Fruit fly (Drosophila melanogaster) Kc167 (cell line): ENCODE data around the gene ND-B18.

Experiments
- Myc ChIP-seq: fragments of >200 bp; optimal IDR thresholded peaks from 2 replicates; lab custom pipeline; 2017; ENCODE audit warnings: missing external identifiers
- Sin3A ChIP-seq: fragments of >200 bp; optimal IDR thresholded peaks from 2 replicates; lab custom pipeline; 2018; ENCODE audit warnings: missing external identifiers
- h ChIP-seq: fragments of >200 bp; optimal IDR thresholded peaks from 3 replicates; lab custom pipeline; 2018; ENCODE audit warnings: missing external identifiers
- insv ChIP-seq: fragments of >200 bp; optimal IDR thresholded peaks from 3 replicates; lab custom pipeline; 2018; ENCODE audit warnings: missing external identifiers
- psq ChIP-seq: fragments of >200 bp; optimal IDR thresholded peaks from 2 replicates; lab custom pipeline; 2017; ENCODE audit warnings: missing external identifiers
- ttk ChIP-seq: sonication (Bioruptor generic); optimal IDR thresholded peaks from 2 replicates; lab custom pipeline; 2017; ENCODE audit warnings: missing external identifiers

ND-B18 gene

DNA sequence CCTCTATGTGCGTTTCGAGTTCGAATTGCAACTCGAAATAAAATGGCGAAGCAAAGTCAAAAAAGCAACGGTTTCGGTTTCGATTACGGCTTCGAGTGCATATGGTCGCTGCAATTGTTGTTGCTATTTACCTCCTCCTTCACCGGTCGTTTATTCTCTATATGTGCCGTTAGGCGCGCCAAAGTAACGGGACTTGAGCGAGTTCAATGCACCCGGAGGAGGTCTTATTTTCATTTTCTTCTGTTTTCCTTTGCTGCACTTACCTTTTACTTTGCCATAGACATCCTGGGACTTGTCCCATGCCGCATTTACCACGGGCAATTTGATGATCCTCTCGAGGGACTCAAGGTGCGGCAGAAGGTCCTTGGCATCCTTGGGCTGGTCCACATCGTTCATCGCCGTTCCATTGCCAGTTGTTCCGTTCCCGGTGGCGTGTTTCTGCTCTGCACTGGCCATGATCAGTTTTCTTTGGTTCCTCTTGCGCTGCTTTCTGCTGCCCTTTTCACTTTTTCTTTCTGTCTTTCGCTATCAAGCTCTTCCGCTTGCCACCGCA, 12.0 kb downstream of the ND-B18 start:
- TF ChIP-seq Sin3A (lab: Kevin White, UChicago) (no peak), ttk (lab: Kevin White, UChicago) (no peak), insv (lab: Kevin White, UChicago) (no peak), psq (no peak), Myc (lab: Kevin White, UChicago) (no peak), h (lab: Kevin White, UChicago) (no peak)

DNA sequence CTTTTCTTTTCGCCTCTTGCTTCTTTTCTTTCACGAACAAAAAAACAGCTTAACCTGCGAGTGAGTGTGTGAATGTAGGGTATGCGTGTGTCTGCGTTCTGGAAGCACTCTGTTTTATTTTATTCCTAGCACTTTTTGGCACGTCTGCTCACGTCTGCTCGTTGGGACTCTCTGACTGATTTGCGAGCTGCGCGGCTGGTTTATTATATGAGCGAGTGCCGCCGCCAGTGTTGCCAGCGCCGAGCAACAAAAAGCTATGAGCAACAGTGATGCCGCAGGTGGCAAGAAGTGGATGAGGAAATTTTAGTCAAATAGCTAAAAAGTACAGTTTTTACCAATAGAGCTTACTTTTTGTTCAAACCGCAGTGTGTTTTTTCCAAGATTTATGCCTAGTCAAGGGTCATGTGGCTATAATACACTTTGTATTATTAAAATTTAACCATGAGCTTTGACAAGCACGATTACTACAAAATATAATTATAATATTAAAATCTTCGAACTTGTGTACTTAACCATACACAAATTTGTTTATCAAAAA, 12.6 kb downstream of the ND-B18 start, which contains the start of gene Lsd-2:
TSS of gene Lsd-2 (minus strand) at position 183 of the 538 bp plus-strand sequence.
- no peak for TF ChIP-seq Sin3A (lab: Kevin White, UChicago)
- TF ChIP-seq insv (lab: Kevin White, UChicago) = no peak
- no peak for TF ChIP-seq h (lab: Kevin White, UChicago)
- no peak for TF ChIP-seq psq
- TF ChIP-seq Myc (lab: Kevin White, UChicago) = no peak
- no peak for TF ChIP-seq ttk (lab: Kevin White, UChicago)

DNA sequence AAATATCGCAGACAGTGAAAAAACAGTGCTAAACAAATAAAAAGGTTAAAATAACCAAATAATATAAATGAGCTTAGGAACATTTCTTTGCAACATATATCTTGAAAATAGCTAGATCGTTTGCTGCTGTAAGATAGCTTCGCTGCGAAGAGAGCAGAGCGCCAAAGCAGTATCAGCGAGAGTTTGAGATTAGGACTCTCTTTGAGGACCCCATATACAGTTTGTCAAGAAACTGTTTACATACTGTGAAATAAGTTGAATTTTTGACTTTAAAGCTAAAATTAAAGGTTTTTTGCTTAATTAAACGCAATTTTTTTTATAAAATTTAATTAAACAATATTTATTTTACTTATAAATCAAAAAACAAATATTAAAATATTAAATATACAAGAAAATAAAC, 13.1 kb downstream of the ND-B18 start:
- TF ChIP-seq h (lab: Kevin White, UChicago) (no peak), Sin3A (lab: Kevin White, UChicago) (no peak), Myc (lab: Kevin White, UChicago) (no peak), insv (lab: Kevin White, UChicago) (no peak), psq (no peak), ttk (lab: Kevin White, UChicago) (no peak)

DNA sequence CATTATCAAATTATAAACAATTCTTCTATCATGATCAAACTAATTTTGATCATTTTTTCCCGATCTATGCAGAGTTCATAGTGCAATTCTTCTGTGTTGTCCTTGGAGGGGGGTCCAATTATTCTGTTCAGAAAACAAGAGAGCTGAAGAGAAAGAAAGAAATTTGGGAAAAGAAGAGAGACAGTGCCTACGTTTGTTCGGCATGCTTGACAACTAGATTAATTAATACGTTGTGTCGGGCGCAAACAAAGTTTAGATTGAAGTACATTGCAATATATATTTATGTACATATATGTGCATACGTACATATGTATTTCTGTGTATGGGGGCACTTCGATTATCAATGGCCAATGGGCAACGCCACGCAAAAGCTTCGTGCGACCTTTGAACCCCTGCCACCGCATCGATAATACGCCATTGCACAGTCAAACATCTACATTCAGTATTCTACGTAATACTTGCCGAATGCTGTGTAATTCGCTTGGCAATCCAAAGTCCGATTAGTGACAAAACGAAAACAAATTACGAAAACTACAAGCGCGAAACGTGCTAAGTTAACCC, 14.1 kb downstream of the ND-B18 start:
- no peak for TF ChIP-seq ttk (lab: Kevin White, UChicago)
- no peak for TF ChIP-seq Sin3A (lab: Kevin White, UChicago)
- TF ChIP-seq insv (lab: Kevin White, UChicago) = no peak
- no peak for TF ChIP-seq psq
- no peak for TF ChIP-seq Myc (lab: Kevin White, UChicago)
- no peak for TF ChIP-seq h (lab: Kevin White, UChicago)

DNA sequence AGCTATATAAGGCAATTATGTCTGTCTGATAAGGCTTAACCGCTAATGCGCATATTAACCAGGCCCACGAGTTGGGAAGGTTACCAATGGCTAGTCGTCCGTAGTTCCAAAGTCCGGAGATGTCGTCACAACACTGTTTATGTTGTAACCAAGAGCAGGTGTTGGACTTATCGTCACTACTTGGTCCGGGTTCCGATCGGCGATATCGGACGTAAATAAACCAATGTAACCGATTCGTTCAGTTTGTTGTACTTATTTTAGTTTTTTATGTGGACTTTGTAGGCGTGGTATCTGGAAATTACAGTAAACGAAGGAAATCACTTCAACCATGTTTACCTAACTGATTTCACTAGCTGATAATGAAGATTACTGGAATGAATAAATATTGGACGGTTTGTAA, 14.9 kb downstream of the ND-B18 start:
- TF ChIP-seq psq (no peak), Myc (lab: Kevin White, UChicago) (no peak), Sin3A (lab: Kevin White, UChicago) (no peak), h (lab: Kevin White, UChicago) (no peak), insv (lab: Kevin White, UChicago) (no peak), ttk (lab: Kevin White, UChicago) (no peak)

DNA sequence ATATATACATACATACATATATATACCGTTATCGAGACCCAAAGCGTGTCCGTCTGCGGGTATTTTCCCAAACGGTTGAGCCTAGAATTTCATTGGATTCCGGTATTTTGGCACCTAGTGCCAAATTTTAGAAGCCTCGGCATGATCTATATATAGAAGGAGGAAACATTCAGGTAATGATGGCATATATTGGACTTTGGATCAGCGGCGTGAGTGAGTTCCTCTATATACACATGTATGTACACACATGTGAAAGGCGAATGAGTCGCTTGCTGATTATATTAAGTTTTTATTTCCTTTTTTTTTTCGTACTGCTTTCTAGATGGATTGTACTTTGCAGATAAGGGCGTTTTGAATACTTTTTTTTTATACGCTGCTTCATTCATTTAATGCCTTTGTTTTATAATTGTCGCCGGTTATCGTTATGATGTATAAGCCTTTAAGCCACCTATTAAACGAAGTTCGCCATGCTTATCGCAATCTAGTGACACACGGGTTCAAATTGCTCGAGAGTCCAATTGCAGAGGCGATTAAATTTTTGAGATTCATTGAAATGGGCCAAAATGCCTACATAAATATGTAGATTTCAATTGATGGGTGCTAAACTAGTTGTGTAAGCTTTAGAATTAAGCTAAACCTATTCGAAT, 15.8 kb downstream of the ND-B18 start:
- TF ChIP-seq insv (lab: Kevin White, UChicago) (no peak), psq (no peak), Myc (lab: Kevin White, UChicago) (no peak), Sin3A (lab: Kevin White, UChicago) (no peak), h (lab: Kevin White, UChicago) (no peak), ttk (lab: Kevin White, UChicago) (no peak)

DNA sequence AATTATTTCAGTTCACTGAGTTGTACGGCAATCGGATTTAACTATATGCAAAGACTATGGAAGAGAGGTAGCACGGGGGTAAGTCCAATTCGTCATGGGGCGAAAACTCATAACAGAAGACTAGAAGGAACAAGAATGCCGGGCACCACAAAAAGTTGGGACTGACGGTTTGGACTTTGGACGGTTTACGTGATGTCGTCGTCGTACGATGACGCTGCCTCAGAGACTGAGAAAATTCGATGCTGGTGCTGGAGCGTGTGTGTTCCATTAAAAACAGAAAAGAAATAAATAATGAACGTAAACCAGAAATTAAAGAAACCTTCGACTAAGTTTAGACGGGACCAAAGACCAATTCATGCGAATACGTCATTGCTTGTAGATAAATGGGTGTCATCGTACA, 16.4 kb downstream of the ND-B18 start:
- TF ChIP-seq Myc (lab: Kevin White, UChicago) (no peak), psq (no peak), Sin3A (lab: Kevin White, UChicago) (no peak), insv (lab: Kevin White, UChicago) (no peak), h (lab: Kevin White, UChicago) (no peak), ttk (lab: Kevin White, UChicago) (no peak)

DNA sequence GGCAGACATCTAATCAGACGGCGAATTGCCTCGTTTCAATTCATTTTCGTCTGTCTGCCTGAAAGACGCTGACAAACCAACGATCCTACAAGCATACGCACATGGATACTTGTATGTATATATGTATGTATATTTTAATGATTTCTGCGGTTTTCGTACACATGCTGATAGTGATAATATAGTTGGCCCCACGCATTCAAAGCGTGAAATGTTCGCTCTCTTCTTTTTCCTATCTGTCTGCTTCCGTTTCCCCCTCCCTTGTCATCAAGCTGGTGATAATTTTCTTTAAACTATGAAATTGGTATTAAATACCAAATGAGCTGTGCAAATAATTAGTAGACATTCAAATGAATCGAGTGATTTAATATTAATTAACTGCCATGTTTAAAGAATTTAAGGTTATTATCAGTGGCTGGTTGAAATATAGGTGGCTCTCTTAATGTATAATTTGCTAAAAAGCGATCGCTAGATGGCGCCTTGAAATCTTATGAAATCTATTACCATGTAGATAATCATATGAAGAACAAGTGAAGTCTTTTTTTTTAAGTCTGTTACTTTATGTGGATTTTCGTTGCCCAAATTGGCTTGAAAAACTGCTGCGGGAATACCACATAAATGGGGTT, 17.4 kb downstream of the ND-B18 start, which contains the start of gene CG33177:
TSS of gene CG33177 (plus strand) at position 588 of the 623 bp plus-strand sequence.
- TF ChIP-seq ttk (lab: Kevin White, UChicago) (no peak), Sin3A (lab: Kevin White, UChicago) (no peak), h (lab: Kevin White, UChicago) (no peak), Myc (lab: Kevin White, UChicago) (no peak), psq (no peak), insv (lab: Kevin White, UChicago) (no peak)

DNA sequence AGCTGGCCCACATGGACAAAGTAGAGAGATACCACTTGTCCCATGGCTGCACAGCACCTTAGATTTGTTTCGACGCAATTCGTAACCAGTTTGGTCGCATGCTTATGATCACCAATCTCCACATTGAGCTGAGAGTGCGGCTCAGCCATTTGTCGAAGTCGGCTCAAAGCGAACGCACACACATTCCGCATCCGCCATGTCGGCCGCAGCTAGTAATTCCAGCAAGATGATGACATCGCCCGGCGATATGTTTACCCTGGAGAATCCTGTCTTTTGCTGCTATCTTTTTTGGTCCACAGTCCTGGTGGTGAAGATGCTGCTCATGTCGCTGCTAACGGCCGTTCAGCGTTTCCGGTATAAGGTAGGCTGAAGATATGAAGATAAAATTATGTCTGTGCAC, 19.1 kb downstream of the ND-B18 start, which contains the start of gene CG33178:
TSS of gene CG33178 (plus strand) at position 147 of the 400 bp plus-strand sequence.
- no peak for TF ChIP-seq h (lab: Kevin White, UChicago)

DNA sequence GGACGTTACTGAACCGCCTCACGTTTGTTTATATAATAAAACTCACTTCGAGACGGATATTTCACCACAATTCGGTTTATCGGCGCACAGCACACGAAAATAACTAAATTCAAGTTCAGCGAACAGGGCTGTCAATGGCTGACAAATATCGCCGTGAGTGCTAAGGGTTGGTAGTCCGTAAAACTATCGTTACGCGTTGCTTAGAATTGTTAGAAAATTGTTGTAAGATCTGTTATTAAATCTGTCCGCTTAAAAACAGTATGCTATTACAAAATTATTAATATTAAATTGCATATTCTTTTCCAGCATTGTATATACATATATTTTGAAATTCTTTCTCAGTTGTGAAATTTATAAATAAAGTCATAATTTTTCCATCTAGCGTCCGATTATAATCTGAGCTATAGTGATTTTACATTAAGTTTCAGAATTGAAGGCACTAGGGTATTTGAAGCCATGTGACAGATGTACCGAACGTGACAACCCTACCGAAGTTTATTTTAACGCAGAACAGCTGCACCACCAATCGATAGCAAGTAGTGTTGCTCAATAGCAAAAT, 21.1 kb downstream of the ND-B18 start, which contains the start of gene Cox17:
TSS of gene Cox17 (minus strand) at position 120 of the 559 bp plus-strand sequence.
- no peak for TF ChIP-seq insv (lab: Kevin White, UChicago)
- TF ChIP-seq ttk (lab: Kevin White, UChicago) = no peak
- no peak for TF ChIP-seq h (lab: Kevin White, UChicago)
- TF ChIP-seq Myc (lab: Kevin White, UChicago) = no peak
- TF ChIP-seq psq = no peak
- TF ChIP-seq Sin3A (lab: Kevin White, UChicago) = no peak
